Worm (Caenorhabditis elegans): ENCODE measurements around the gene fbxa-224.

- TF ChIP-seq snpc-4 (tag; optimal IDR thresholded peaks at IDR 0.05): no peak
- TF ChIP-seq egl-43 (GFP tag; IDR thresholded peaks at IDR 0.05): no peak
- TF ChIP-seq nhr-11 (tag; optimal IDR thresholded peaks at IDR 0.05): no peak
- TF ChIP-seq aly-2 (tag; optimal IDR thresholded peaks at IDR 0.05): no peak
- no peak for TF ChIP-seq unc-62 (GFP tag; optimal IDR thresholded peaks at IDR 0.05 in 1 of 2)
- TF ChIP-seq unc-62 (tag; optimal IDR thresholded peaks at IDR 0.05): no peak
- no peak for TF ChIP-seq pqm-1 (tag; optimal IDR thresholded peaks at IDR 0.05)
These were observed 35.6 kb upstream of the fbxa-224 start, which contains the start of gene mks-3 for ce11 chrII:7583555-7583954.

All from whole organism, L4 larva.